Fruit fly (Drosophila melanogaster) whole organism, prepupa: Measurements from ENCODE around the gene NTPase.

Experiments
- Blimp-1 ChIP-seq: fragments of 200-800 bp; sonication (Bioruptor generic); optimal IDR thresholded peaks from 3 replicates; lab custom pipeline; 2017; ENCODE audit warnings: missing biosample characterization, missing genetic modification characterization, mild to moderate bottlenecking, moderate library complexity, missing genetic modification reagents
- CG10631 ChIP-seq: fragments of 200-800 bp; sonication (Bioruptor generic); optimal IDR thresholded peaks from 2 replicates; lab custom pipeline; 2016; ENCODE audit warnings: missing biosample characterization, missing genetic modification characterization
- CG10669 ChIP-seq: fragments of 200-800 bp; sonication (Bioruptor generic); optimal IDR thresholded peaks from 3 replicates; lab custom pipeline; 2018; ENCODE audit warnings: missing biosample characterization, mild to moderate bottlenecking, missing genetic modification characterization, moderate library complexity
- CG11294 ChIP-seq: fragments of 200-800 bp; sonication (Bioruptor generic); IDR thresholded peaks from 2 replicates; pipeline ENCODE4 v1.3.6; 2022; ENCODE audit warnings: missing biosample characterization, missing genetic modification characterization
- CG11762 ChIP-seq: fragments of 200-800 bp; sonication (Bioruptor generic); optimal IDR thresholded peaks from 3 replicates; lab custom pipeline; 2016; ENCODE audit warnings: missing biosample characterization, missing genetic modification characterization; ENCODE audit not compliant: insufficient read depth
- CG11902 ChIP-seq: fragments of 200-800 bp; sonication (Bioruptor generic); optimal IDR thresholded peaks from 3 replicates; lab custom pipeline; 2016; ENCODE audit warnings: missing biosample characterization, missing genetic modification characterization
- CG1621 ChIP-seq: fragments of 200-800 bp; sonication (Bioruptor generic); optimal IDR thresholded peaks from 3 replicates; lab custom pipeline; 2018; ENCODE audit warnings: missing biosample characterization, mild to moderate bottlenecking, missing genetic modification characterization
- CG3032 ChIP-seq: fragments of 200-800 bp; optimal IDR thresholded peaks from 2 replicates; lab custom pipeline; 2019; ENCODE audit warnings: missing biosample characterization, mild to moderate bottlenecking, missing genetic modification characterization, moderate library complexity
- CG31627 ChIP-seq: fragments of 200-800 bp; sonication (Bioruptor generic); optimal IDR thresholded peaks from 3 replicates; lab custom pipeline; 2016; ENCODE audit warnings: missing biosample characterization, missing genetic modification characterization
- CG32006 ChIP-seq: fragments of 200-800 bp; sonication (Bioruptor generic); optimal IDR thresholded peaks from 3 replicates; lab custom pipeline; 2017; ENCODE audit warnings: missing biosample characterization, mild to moderate bottlenecking, missing genetic modification characterization
- CG34406 ChIP-seq: fragments of 200-800 bp; sonication (Bioruptor generic); optimal IDR thresholded peaks from 3 replicates; lab custom pipeline; 2016; ENCODE audit warnings: missing biosample characterization, missing genetic modification characterization
- CG3919 ChIP-seq: fragments of 200-800 bp; sonication (Bioruptor generic); optimal IDR thresholded peaks from 3 replicates; lab custom pipeline; 2016; ENCODE audit warnings: missing biosample characterization, missing genetic modification characterization
- CG4318 ChIP-seq: fragments of 200-800 bp; sonication (Bioruptor generic); optimal IDR thresholded peaks from 3 replicates; lab custom pipeline; 2017; ENCODE audit warnings: missing biosample characterization, mild to moderate bottlenecking, missing genetic modification characterization
- CG6163 ChIP-seq: fragments of 200-800 bp; sonication (Bioruptor generic); IDR thresholded peaks from 3 replicates; pipeline ENCODE4 v1.3.6; 2022; ENCODE audit warnings: missing biosample characterization, missing genetic modification characterization
- CG6276 ChIP-seq: fragments of 200-800 bp; sonication (Bioruptor generic); optimal IDR thresholded peaks from 2 replicates; lab custom pipeline; 2017; ENCODE audit warnings: missing biosample characterization, mild to moderate bottlenecking, missing genetic modification characterization
- CG6792 ChIP-seq: fragments of 200-800 bp; sonication (Bioruptor generic); optimal IDR thresholded peaks from 3 replicates; lab custom pipeline; 2016; ENCODE audit warnings: missing biosample characterization, missing genetic modification characterization
- CG6854 ChIP-seq: fragments of 200-800 bp; sonication (Bioruptor generic); optimal IDR thresholded peaks from 2 replicates; lab custom pipeline; 2017; ENCODE audit warnings: missing biosample characterization, mild to moderate bottlenecking, missing genetic modification characterization
- CG7368 ChIP-seq: fragments of 200-800 bp; sonication (Bioruptor generic); optimal IDR thresholded peaks from 3 replicates; lab custom pipeline; 2016; ENCODE audit warnings: missing biosample characterization, missing genetic modification characterization
- CG8119 ChIP-seq: fragments of 200-800 bp; sonication (Bioruptor generic); IDR thresholded peaks from 3 replicates; pipeline ENCODE4 v1.3.6; 2022; ENCODE audit warnings: missing biosample characterization, missing genetic modification characterization
- CG8632 ChIP-seq: fragments of 200-800 bp; sonication (Bioruptor generic); optimal IDR thresholded peaks from 3 replicates; lab custom pipeline; 2016; ENCODE audit warnings: missing biosample characterization, missing genetic modification characterization
- Eip75B ChIP-seq: fragments of 200-800 bp; sonication (Bioruptor generic); optimal IDR thresholded peaks from 3 replicates; lab custom pipeline; 2016; ENCODE audit warnings: missing biosample characterization, missing genetic modification characterization
- Eip78C ChIP-seq: fragments of 200-800 bp; sonication (Bioruptor generic); peaks from one replicate; lab custom pipeline; 2016; ENCODE audit warnings: missing biosample characterization, missing genetic modification characterization
- Eip93F ChIP-seq: fragments of 200-800 bp; sonication (Bioruptor generic); optimal IDR thresholded peaks from 2 replicates; lab custom pipeline; 2016; ENCODE audit warnings: missing biosample characterization, mild to moderate bottlenecking, missing genetic modification characterization
- Hr38 ChIP-seq: sonication (Bioruptor generic); optimal IDR thresholded peaks from 2 replicates; lab custom pipeline; 2016; ENCODE audit warnings: missing biosample characterization, missing genetic modification characterization
- Hr39 ChIP-seq: fragments of 200-800 bp; sonication (Bioruptor generic); optimal IDR thresholded peaks from 2 replicates; lab custom pipeline; 2016; ENCODE audit warnings: missing biosample characterization, missing genetic modification characterization
- Hr4 ChIP-seq: fragments of 200-800 bp; sonication (Bioruptor generic); optimal IDR thresholded peaks from 3 replicates; lab custom pipeline; 2016; ENCODE audit warnings: missing biosample characterization, missing genetic modification characterization
- Met ChIP-seq: fragments of 200-800 bp; sonication (Bioruptor generic); optimal IDR thresholded peaks from 3 replicates; lab custom pipeline; 2016; ENCODE audit warnings: missing biosample characterization, missing genetic modification characterization
- OdsH ChIP-seq: fragments of 200-800 bp; sonication (Bioruptor generic); optimal IDR thresholded peaks from 3 replicates; lab custom pipeline; 2016; ENCODE audit warnings: missing biosample characterization, missing genetic modification characterization
- Smox ChIP-seq: fragments of 200-800 bp; sonication (Bioruptor generic); optimal IDR thresholded peaks from 3 replicates; lab custom pipeline; 2016; ENCODE audit warnings: missing biosample characterization, missing genetic modification characterization
- Sox15 ChIP-seq: fragments of 200-800 bp; sonication (Bioruptor generic); optimal IDR thresholded peaks from 3 replicates; lab custom pipeline; 2016; ENCODE audit warnings: missing biosample characterization, missing genetic modification characterization
- cyc ChIP-seq: fragments of 200-800 bp; sonication (Bioruptor generic); optimal IDR thresholded peaks from 3 replicates; lab custom pipeline; 2016; ENCODE audit warnings: missing biosample characterization, missing genetic modification characterization
- dsx ChIP-seq: fragments of 200-800 bp; optimal IDR thresholded peaks from 3 replicates; lab custom pipeline; 2019; ENCODE audit warnings: missing biosample characterization, mild to moderate bottlenecking, missing genetic modification characterization, moderate library complexity; ENCODE audit not compliant: poor library complexity, severe bottlenecking
- esn ChIP-seq: fragments of 200-800 bp; sonication (Bioruptor generic); optimal IDR thresholded peaks from 2 replicates; lab custom pipeline; 2016; ENCODE audit warnings: missing biosample characterization, mild to moderate bottlenecking, missing genetic modification characterization, moderate library complexity
- fd59A ChIP-seq: fragments of 200-800 bp; sonication (Bioruptor generic); optimal IDR thresholded peaks from 2 replicates; lab custom pipeline; 2017; ENCODE audit warnings: missing biosample characterization, mild to moderate bottlenecking, missing genetic modification characterization, missing genetic modification reagents
- fd85E ChIP-seq: fragments of 200-800 bp; sonication (Bioruptor generic); optimal IDR thresholded peaks from 3 replicates; lab custom pipeline; 2016; ENCODE audit warnings: missing biosample characterization, missing genetic modification characterization
- lz ChIP-seq: fragments of 200-800 bp; sonication (Bioruptor generic); optimal IDR thresholded peaks from 3 replicates; lab custom pipeline; 2016; ENCODE audit warnings: missing biosample characterization, missing genetic modification characterization
- net ChIP-seq: fragments of 200-800 bp; sonication (Bioruptor generic); optimal IDR thresholded peaks from 3 replicates; lab custom pipeline; 2016; ENCODE audit warnings: missing biosample characterization, missing genetic modification characterization
- pdm3 ChIP-seq: fragments of 200-800 bp; sonication (Bioruptor generic); optimal IDR thresholded peaks from 3 replicates; lab custom pipeline; 2016; ENCODE audit warnings: missing biosample characterization, missing genetic modification characterization
- salr ChIP-seq, 2 experiments: fragments of 200-800 bp; sonication (Bioruptor generic); optimal IDR thresholded peaks; 3 replicates each; lab custom pipeline; 2016 to 2018; ENCODE audit warnings: missing biosample characterization in 2 of 2, missing genetic modification characterization in 2 of 2, mild to moderate bottlenecking in 1 of 2
- spab ChIP-seq: fragments of 200-800 bp; sonication (Bioruptor generic); optimal IDR thresholded peaks from 2 replicates; lab custom pipeline; 2017; ENCODE audit warnings: missing biosample characterization, mild to moderate bottlenecking, missing genetic modification characterization, missing genetic modification reagents
- vri ChIP-seq: fragments of 200-800 bp; sonication (Bioruptor generic); optimal IDR thresholded peaks from 3 replicates; lab custom pipeline; 2016; ENCODE audit warnings: missing biosample characterization, mild to moderate bottlenecking, missing genetic modification characterization

NTPase gene

dm6 chr2L:2874542-2875194 is 11.0 kb downstream of the NTPase start, which contains the start of gene CG8814 (continued):
- TF ChIP-seq Met (GFP tag; lab: Kevin White, UChicago) = peak; percentile 50
- TF ChIP-seq Hr4 = peak; percentile 71
- peak; percentile 54 for TF ChIP-seq dsx (GFP tag; lab: Kevin White, UChicago)
- TF ChIP-seq pdm3 (GFP tag; lab: Kevin White, UChicago) = peak; percentile 50
- peak; percentile 96 for TF ChIP-seq CG6854 (GFP tag; lab: Kevin White, UChicago)
- peak; percentile 40 for TF ChIP-seq CG34406
- peak; percentile 69 for TF ChIP-seq CG31627 (GFP tag; lab: Kevin White, UChicago)
- no peak for TF ChIP-seq salr (GFP tag; optimal IDR thresholded peaks at IDR 0.05; lab: Kevin White, UChicago)
- TF ChIP-seq Blimp-1 (GFP tag; lab: Kevin White, UChicago) = peak; percentile 46
- peak; percentile 23 for TF ChIP-seq fd59A (GFP tag; lab: Kevin White, UChicago)
- TF ChIP-seq Eip75B (GFP tag; lab: Kevin White, UChicago) = peak; percentile 18
- TF ChIP-seq CG8119 = peak; percentile 72
- peak; percentile 39 for TF ChIP-seq CG4318 (GFP tag; lab: Kevin White, UChicago)
- peak; percentile 59 for TF ChIP-seq CG3032
- peak; percentile 60 for TF ChIP-seq Sox15 (GFP tag; lab: Kevin White, UChicago)
- peak; percentile 81 for TF ChIP-seq CG6163
- peak; percentile 61 for TF ChIP-seq net (GFP tag; lab: Kevin White, UChicago)
- no peak for TF ChIP-seq Hr38 (GFP tag; lab: Kevin White, UChicago)

- peak; percentile 2 for TF ChIP-seq fd85E (GFP tag; lab: Kevin White, UChicago)
- TF ChIP-seq CG32006 (GFP tag; lab: Kevin White, UChicago) = no peak
- TF ChIP-seq CG6163 = peak; percentile 29; the same call in 1 of the 3 replicates
- peak; percentile 23 for TF ChIP-seq vri (GFP tag; lab: Kevin White, UChicago)
These were observed 11.5 kb downstream of the NTPase start, which contains the start of gene Ifrd1 for dm6 chr2L:2874185-2874541. Gene Ifrd1 (minus strand): TSS chr2L:2874489.

- no peak for TF ChIP-seq Smox (GFP tag; lab: Kevin White, UChicago)
- TF ChIP-seq Eip78C (GFP tag; lab: Kevin White, UChicago) = peak; percentile 19
- TF ChIP-seq CG34406 = no peak
- no peak for TF ChIP-seq Hr4
- TF ChIP-seq, all 60 proteins: peak for 1
These were observed 11.9 kb downstream of the NTPase start for dm6 chr2L:2873729-2874127.

DNA sequence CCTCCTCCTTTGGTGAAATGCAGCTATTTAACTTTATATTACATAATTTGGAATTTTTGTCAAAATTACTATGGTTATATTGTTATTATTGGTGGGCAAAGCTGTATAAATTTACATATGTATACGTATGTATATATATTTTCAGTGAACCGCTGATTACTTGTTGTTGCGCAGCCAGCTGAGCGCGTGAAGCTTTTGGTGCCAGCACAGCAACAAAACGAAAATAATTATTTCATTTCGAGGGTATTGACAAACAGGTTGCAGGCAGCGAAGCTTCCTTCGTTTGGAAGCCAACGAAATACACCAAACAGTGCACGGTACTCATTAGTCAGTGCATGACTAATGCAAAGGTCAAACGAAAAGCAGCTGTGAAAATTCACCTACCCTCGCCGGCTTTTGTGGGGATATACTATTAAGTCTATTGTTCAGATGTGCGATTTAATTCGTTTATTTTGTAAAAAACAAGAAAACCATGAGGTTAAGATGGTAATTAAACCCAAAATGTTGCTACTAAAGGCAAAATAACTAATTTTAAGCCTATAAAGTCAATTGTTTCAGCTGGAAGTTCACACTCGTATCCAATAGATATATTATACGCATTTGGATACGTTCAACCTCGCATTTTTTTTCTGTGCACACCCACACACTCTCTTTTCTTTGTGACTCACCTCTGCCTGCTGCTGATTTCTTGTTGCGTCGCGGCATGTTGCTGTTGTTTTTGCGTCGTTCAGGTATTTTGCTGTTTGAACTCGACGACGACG is 12.5 kb downstream of the NTPase start:
- TF ChIP-seq Hr38 (GFP tag; lab: Kevin White, UChicago) (no peak), CG7368 (peak; percentile 33), Sox15 (GFP tag; lab: Kevin White, UChicago) (no peak), CG34406 (peak; percentile 55), CG6276 (GFP tag; lab: Kevin White, UChicago) (peak; percentile 12), CG11902 (no peak), CG8632 (GFP tag; lab: Kevin White, UChicago) (peak; percentile 1), lz (GFP tag; lab: Kevin White, UChicago) (peak; percentile 61), CG6163 (no peak; the same call in 2 of the 3 replicates), esn (GFP tag; lab: Kevin White, UChicago) (peak; percentile 67), fd85E (GFP tag; lab: Kevin White, UChicago) (no peak), Hr4 (peak; percentile 69), CG3919 (GFP tag; lab: Kevin White, UChicago) (peak; percentile 50), CG11762 (GFP tag; lab: Kevin White, UChicago) (peak; percentile 37), OdsH (GFP tag; lab: Kevin White, UChicago) (peak; percentile 63), CG6792 (GFP tag; lab: Kevin White, UChicago) (peak; percentile 44), CG32006 (GFP tag; lab: Kevin White, UChicago) (peak; percentile 44), net (GFP tag; lab: Kevin White, UChicago) (peak; percentile 58), Hr39 (peak; percentile 50), CG11294 (GFP tag; lab: Robert Waterston, UW) (peak; percentile 47), Eip93F (GFP tag; lab: Kevin White, UChicago) (peak; percentile 39), CG10631 (peak; percentile 41), spab (peak; percentile 37), CG1621 (tag; lab: Kevin White, UChicago) (no peak), Blimp-1 (GFP tag; lab: Kevin White, UChicago) (peak; percentile 16), cyc (GFP tag; lab: Kevin White, UChicago) (peak; percentile 8), CG4318 (GFP tag; lab: Kevin White, UChicago) (no peak), pdm3 (GFP tag; lab: Kevin White, UChicago) (no peak), fd59A (GFP tag; lab: Kevin White, UChicago) (peak; percentile 38), CG10669 (GFP tag; lab: Kevin White, UChicago) (peak; percentile 38), CG3032 (peak; percentile 28)
